Fruit fly (Drosophila melanogaster) whole organism, embryonic: ENCODE results near the gene GABPI.

Source experiments
- Adf1 ChIP-seq: fragments of 200-800 bp; sonication (Bioruptor generic); IDR thresholded peaks from 2 replicates; pipeline ENCODE4 v1.3.6; 2022; ENCODE audit warnings: missing biosample characterization, missing genetic modification characterization
- Awh ChIP-seq: fragments of 200-800 bp; sonication (Bioruptor generic); IDR thresholded peaks from 2 replicates; pipeline ENCODE4, ENCODE4 v1.3.6; 2022; ENCODE audit warnings: missing biosample characterization, missing genetic modification characterization
- BtbVII ChIP-seq: fragments of 200-800 bp; sonication (Bioruptor generic); optimal IDR thresholded peaks from 3 replicates; lab custom pipeline; 2017; ENCODE audit warnings: missing biosample characterization, mild to moderate bottlenecking, missing genetic modification characterization
- C15 ChIP-seq: fragments of 200-800 bp; sonication (Bioruptor generic); IDR thresholded peaks from 3 replicates; pipeline ENCODE4 v1.3.6; 2022; ENCODE audit warnings: missing biosample characterization, missing genetic modification characterization
- CG10979 ChIP-seq: fragments of 200-800 bp; sonication (Bioruptor generic); optimal IDR thresholded peaks from 2 replicates; lab custom pipeline; 2018; ENCODE audit warnings: missing biosample characterization, mild to moderate bottlenecking, missing genetic modification characterization, moderate library complexity
- CG11093 ChIP-seq: fragments of 200-800 bp; sonication (Bioruptor generic); IDR thresholded peaks from 3 replicates; pipeline ENCODE4 v1.3.6; 2022; ENCODE audit warnings: missing biosample characterization, missing genetic modification characterization
- CG11247 ChIP-seq: fragments of 200-800 bp; sonication (Bioruptor generic); IDR thresholded peaks from 2 replicates; pipeline ENCODE4 v1.3.6; 2022; ENCODE audit warnings: missing biosample characterization, missing genetic modification characterization
- CG11560 ChIP-seq: fragments of 200-800 bp; sonication (Bioruptor generic); IDR thresholded peaks from 3 replicates; pipeline ENCODE4 v1.3.6; 2022; ENCODE audit warnings: missing biosample characterization, missing genetic modification characterization
- CG12942 ChIP-seq: fragments of 200-800 bp; sonication (Bioruptor generic); optimal IDR thresholded peaks from 3 replicates; lab custom pipeline; 2016; ENCODE audit warnings: missing biosample characterization, missing genetic modification characterization
- CG13296 ChIP-seq: fragments of 200-800 bp; sonication (Bioruptor generic); optimal IDR thresholded peaks from 3 replicates; lab custom pipeline; 2018; ENCODE audit warnings: missing biosample characterization, mild to moderate bottlenecking, missing genetic modification characterization
- CG15479 ChIP-seq: fragments of 200-800 bp; sonication (Bioruptor generic); optimal IDR thresholded peaks from 3 replicates; lab custom pipeline; 2019; ENCODE audit warnings: missing biosample characterization, mild to moderate bottlenecking, missing genetic modification characterization, moderate library complexity
- CG4282 ChIP-seq: fragments of 200-800 bp; sonication (Bioruptor generic); optimal IDR thresholded peaks from 2 replicates; lab custom pipeline; 2016; ENCODE audit warnings: missing biosample characterization, missing genetic modification characterization
- CG4730 ChIP-seq: fragments of 200-800 bp; sonication (Bioruptor generic); IDR thresholded peaks from 2 replicates; pipeline ENCODE4 v1.3.6; 2022; ENCODE audit warnings: missing biosample characterization, missing genetic modification characterization
- CG9727 ChIP-seq: fragments of 200-800 bp; sonication (Bioruptor generic); optimal IDR thresholded peaks from 3 replicates; lab custom pipeline; 2017; ENCODE audit warnings: missing biosample characterization, mild to moderate bottlenecking, missing genetic modification characterization
- CG9797 ChIP-seq: fragments of 200-800 bp; sonication (Bioruptor generic); optimal IDR thresholded peaks from 3 replicates; lab custom pipeline; 2018; ENCODE audit warnings: missing biosample characterization, mild to moderate bottlenecking, missing genetic modification characterization
- CkIIα-i1 ChIP-seq: fragments of 200-800 bp; sonication (Bioruptor generic); IDR thresholded peaks from 2 replicates; pipeline ENCODE4 v1.3.6; 2022; ENCODE audit warnings: missing biosample characterization, missing genetic modification characterization
- D19A ChIP-seq: fragments of 200-800 bp; optimal IDR thresholded peaks from 3 replicates; lab custom pipeline; 2019; ENCODE audit warnings: missing biosample characterization, mild to moderate bottlenecking, missing genetic modification characterization, moderate library complexity
- D19B ChIP-seq: fragments of 200-800 bp; sonication (Bioruptor generic); optimal IDR thresholded peaks from 2 replicates; lab custom pipeline; 2017; ENCODE audit warnings: missing biosample characterization, mild to moderate bottlenecking, missing genetic modification characterization
- Dad ChIP-seq: fragments of 200-800 bp; sonication (Bioruptor generic); optimal IDR thresholded peaks from 3 replicates; lab custom pipeline; 2016; ENCODE audit warnings: missing biosample characterization, missing genetic modification characterization
- Doc3 ChIP-seq: fragments of 200-800 bp; sonication (Bioruptor generic); IDR thresholded peaks from 3 replicates; pipeline ENCODE4 v1.3.6; 2022; ENCODE audit warnings: missing biosample characterization, missing genetic modification characterization; ENCODE audit not compliant: partially characterized antibody
- Eip74EF ChIP-seq, 2 experiments: fragments of 200-800 bp in 1 of 2; fragments of >200 bp in 1 of 2; sonication (Bioruptor generic) in 1 of 2; optimal IDR thresholded peaks; 2 replicates each; lab custom pipeline; 2017 to 2019; ENCODE audit warnings: missing biosample characterization in 2 of 2, missing genetic modification characterization in 2 of 2, mild to moderate bottlenecking in 1 of 2, moderate library complexity in 1 of 2
- HLH54F ChIP-seq: fragments of 200-800 bp; sonication (Bioruptor generic); optimal IDR thresholded peaks from 3 replicates; lab custom pipeline; 2016; ENCODE audit warnings: missing biosample characterization, missing genetic modification characterization
- Hmr ChIP-seq: fragments of 200-800 bp; sonication (Bioruptor generic); optimal IDR thresholded peaks from 3 replicates; lab custom pipeline; 2017; ENCODE audit warnings: mild to moderate bottlenecking, missing biosample characterization, missing genetic modification reagents, missing genetic modification characterization
- Hr51 ChIP-seq, 2 experiments: fragments of 200-800 bp; sonication (Bioruptor generic); optimal IDR thresholded peaks; 2 replicates in 1 of 2; 3 replicates in 1 of 2; lab custom pipeline; 2016 to 2018; ENCODE audit warnings: missing biosample characterization in 2 of 2, missing genetic modification characterization in 2 of 2, mild to moderate bottlenecking in 1 of 2, moderate library complexity in 1 of 2
- Jarid2 ChIP-seq: fragments of 200-800 bp; sonication (Bioruptor generic); optimal IDR thresholded peaks from 3 replicates; lab custom pipeline; 2017; ENCODE audit warnings: mild to moderate bottlenecking, missing biosample characterization, missing genetic modification reagents, missing genetic modification characterization
- Kr ChIP-seq: fragments of 200-800 bp; sonication (Bioruptor generic); optimal IDR thresholded peaks from 2 replicates; lab custom pipeline; 2017; ENCODE audit warnings: missing biosample characterization, mild to moderate bottlenecking, missing genetic modification characterization
- Mrtf ChIP-seq: fragments of 200-800 bp; sonication (Bioruptor generic); IDR thresholded peaks from 3 replicates; pipeline ENCODE4 v1.3.6; 2022; ENCODE audit warnings: missing biosample characterization, missing genetic modification characterization
- NC2α ChIP-seq: fragments of 200-800 bp; sonication (Bioruptor generic); optimal IDR thresholded peaks from 2 replicates; lab custom pipeline; 2016; ENCODE audit warnings: missing biosample characterization, missing genetic modification characterization
- NC2β ChIP-seq: fragments of 200-800 bp; sonication (Bioruptor generic); optimal IDR thresholded peaks from 2 replicates; lab custom pipeline; 2016; ENCODE audit warnings: missing biosample characterization, missing genetic modification characterization
- NfI ChIP-seq: fragments of 200-800 bp; sonication (Bioruptor generic); optimal IDR thresholded peaks from 3 replicates; lab custom pipeline; 2018; ENCODE audit warnings: missing biosample characterization, mild to moderate bottlenecking, missing genetic modification characterization, moderate library complexity
- Rx ChIP-seq: fragments of 200-800 bp; sonication (Bioruptor generic); IDR thresholded peaks from 2 replicates; pipeline ENCODE4 v1.3.6; 2022; ENCODE audit warnings: missing biosample characterization, missing genetic modification characterization
- Scr ChIP-seq: fragments of 200-800 bp; sonication (Bioruptor generic); IDR thresholded peaks from 2 replicates; pipeline ENCODE4 v1.3.6; 2022; ENCODE audit warnings: missing biosample characterization, missing genetic modification characterization; ENCODE audit not compliant: partially characterized antibody
- Six4 ChIP-seq: fragments of 200-800 bp; sonication (Bioruptor generic); optimal IDR thresholded peaks from 2 replicates; lab custom pipeline; 2016; ENCODE audit warnings: missing biosample characterization, missing genetic modification characterization
- ara ChIP-seq: fragments of 200-800 bp; sonication (Bioruptor generic); IDR thresholded peaks from 2 replicates; pipeline ENCODE4 v1.3.6; 2022; ENCODE audit warnings: missing biosample characterization, missing genetic modification characterization
- chm ChIP-seq: fragments of 200-800 bp; sonication (Bioruptor generic); IDR thresholded peaks from 2 replicates; pipeline ENCODE4 v1.3.6; 2022; ENCODE audit warnings: missing biosample characterization, missing genetic modification characterization
- chn ChIP-seq: fragments of 200-800 bp; sonication (Bioruptor generic); optimal IDR thresholded peaks from 2 replicates; lab custom pipeline; 2016; ENCODE audit warnings: missing biosample characterization, missing genetic modification characterization
- dati ChIP-seq: fragments of 200-800 bp; sonication (Bioruptor generic); IDR thresholded peaks from 2 replicates; pipeline ENCODE4 v1.3.6; 2022; ENCODE audit warnings: missing biosample characterization, missing genetic modification characterization
- dpn ChIP-seq, 2 experiments: fragments of 200-800 bp; sonication (Bioruptor generic); optimal IDR thresholded peaks; 3 replicates each; lab custom pipeline; 2016; ENCODE audit warnings: missing biosample characterization in 2 of 2, missing genetic modification characterization in 2 of 2
- fru ChIP-seq: fragments of >200 bp; optimal IDR thresholded peaks from 2 replicates; lab custom pipeline; 2017
- kah ChIP-seq: fragments of 200-800 bp; sonication (Bioruptor generic); optimal IDR thresholded peaks from 2 replicates; lab custom pipeline; 2018; ENCODE audit warnings: missing biosample characterization, mild to moderate bottlenecking, missing genetic modification characterization
- lov ChIP-seq, 2 experiments: fragments of 200-800 bp in 1 of 2; fragments of >200 bp in 1 of 2; sonication (Bioruptor generic) in 1 of 2; IDR thresholded peaks in 1 of 2; optimal IDR thresholded peaks in 1 of 2; 2 replicates in 1 of 2; 3 replicates in 1 of 2; pipeline versions ENCODE4 v1.3.6 to Lab custom; 2017 to 2022; ENCODE audit warnings: missing biosample characterization in 1 of 2, missing genetic modification characterization in 1 of 2
- mirr ChIP-seq: fragments of 200-800 bp; sonication (Bioruptor generic); optimal IDR thresholded peaks from 3 replicates; lab custom pipeline; 2018; ENCODE audit warnings: missing biosample characterization, mild to moderate bottlenecking, missing genetic modification characterization
- pfk ChIP-seq: fragments of 200-800 bp; sonication (Bioruptor generic); optimal IDR thresholded peaks from 2 replicates; lab custom pipeline; 2018; ENCODE audit warnings: missing biosample characterization, mild to moderate bottlenecking, missing genetic modification characterization, moderate library complexity
- sd ChIP-seq: fragments of 200-800 bp; sonication (Bioruptor generic); optimal IDR thresholded peaks from 3 replicates; lab custom pipeline; 2018; ENCODE audit warnings: missing biosample characterization, mild to moderate bottlenecking, missing genetic modification characterization, moderate library complexity
- shn ChIP-seq: fragments of 200-800 bp; sonication (Bioruptor generic); optimal IDR thresholded peaks from 3 replicates; lab custom pipeline; 2016; ENCODE audit warnings: missing biosample characterization, missing genetic modification characterization
- slp2 ChIP-seq: fragments of 200-800 bp; sonication (Bioruptor generic); optimal IDR thresholded peaks from 2 replicates; lab custom pipeline; 2016; ENCODE audit warnings: missing biosample characterization, missing genetic modification characterization
- sug ChIP-seq: fragments of 200-800 bp; optimal IDR thresholded peaks from 2 replicates; lab custom pipeline; 2019; ENCODE audit warnings: missing biosample characterization, mild to moderate bottlenecking, missing genetic modification characterization, moderate library complexity
- wek ChIP-seq: fragments of 200-800 bp; sonication (Bioruptor generic); optimal IDR thresholded peaks from 3 replicates; lab custom pipeline; 2018; ENCODE audit warnings: missing biosample characterization, mild to moderate bottlenecking, missing genetic modification characterization, moderate library complexity
- zen2 ChIP-seq: fragments of 200-800 bp; sonication (Bioruptor generic); IDR thresholded peaks from 3 replicates; pipeline ENCODE4 v1.3.6; 2022; ENCODE audit warnings: missing biosample characterization, missing genetic modification characterization; ENCODE audit not compliant: partially characterized antibody
- zfh1 ChIP-seq: fragments of 200-800 bp; sonication (Bioruptor generic); IDR thresholded peaks from 3 replicates; pipeline ENCODE4 v1.3.6; 2022; ENCODE audit warnings: missing biosample characterization, missing genetic modification characterization

The GABPI gene

DNA sequence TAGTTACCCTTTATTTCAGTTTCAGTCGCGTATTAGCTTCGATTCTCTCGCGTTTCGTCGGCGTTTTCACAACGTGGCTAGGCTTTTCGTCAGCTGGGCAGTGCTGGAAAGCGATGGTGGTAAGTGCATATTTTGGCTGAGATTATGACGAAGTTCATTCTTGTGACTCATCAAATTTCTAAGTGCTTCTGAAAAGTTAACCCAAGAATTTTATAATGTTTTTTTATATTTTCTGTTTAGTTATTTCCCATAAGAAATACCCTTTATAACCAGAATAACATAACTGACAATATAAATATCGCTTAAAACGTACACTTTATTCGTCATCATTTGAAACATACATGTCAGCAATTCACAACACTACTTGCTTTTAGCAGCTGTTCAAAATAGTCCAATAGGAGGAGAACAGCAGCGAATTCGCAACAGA lies 6.8 kb downstream of the GABPI start, which contains the start of the genes CG17260 and SerRS (continued):
- peak; percentile 88 for TF ChIP-seq Dad (GFP tag; lab: Kevin White, UChicago)
- TF ChIP-seq chm (GFP tag; lab: Robert Waterston, UW): peak; percentile 36; the same call in 1 of the 2 replicates
- peak; percentile 91 for TF ChIP-seq zfh1 (GFP tag; lab: Robert Waterston, UW)
- TF ChIP-seq HLH54F (GFP tag; lab: Kevin White, UChicago): peak; percentile 97
- TF ChIP-seq CG9797 (GFP tag; lab: Kevin White, UChicago): peak; percentile 17
- TF ChIP-seq chn (GFP tag; lab: Kevin White, UChicago): peak; percentile 95
- TF ChIP-seq fru (lab: Kevin White, UChicago): no peak
- TF ChIP-seq dpn (GFP tag; optimal IDR thresholded peaks at IDR 0.05; lab: Kevin White, UChicago): peak; percentile 95 to 96
- peak; percentile 88 for TF ChIP-seq Mrtf
- TF ChIP-seq BtbVII (GFP tag; lab: Kevin White, UChicago): peak; percentile 76
- TF ChIP-seq CG10979: peak; percentile 87
- TF ChIP-seq D19B (GFP tag; lab: Kevin White, UChicago): peak; percentile 80
- TF ChIP-seq lov (optimal IDR thresholded peaks at IDR 0.05; lab: Kevin White, UChicago): no peak
- 0 out of 3 replicates have a peak, but pooled peaks have one; percentile 35 for TF ChIP-seq lov (GFP tag; IDR thresholded peaks at IDR 0.05; lab: Robert Waterston, UW)
- TF ChIP-seq CG13296 (GFP tag; lab: Kevin White, UChicago): peak; percentile 90
- peak; percentile 93 for TF ChIP-seq sd (tag; lab: Kevin White, UChicago)
- peak; percentile 91 for TF ChIP-seq CG4730
- TF ChIP-seq NC2β (GFP tag; lab: Kevin White, UChicago): peak; percentile 86
- peak; percentile 93 for TF ChIP-seq shn (GFP tag; lab: Kevin White, UChicago)
- TF ChIP-seq Eip74EF (GFP tag; optimal IDR thresholded peaks at IDR 0.05; lab: Kevin White, UChicago): no peak
- TF ChIP-seq C15 (GFP tag; lab: Robert Waterston, UW): peak; percentile 79; the same call in 2 of the 3 replicates
- peak; percentile 92 for TF ChIP-seq Hmr (GFP tag; lab: Kevin White, UChicago)
- no peak for TF ChIP-seq Kr (GFP tag; lab: Kevin White, UChicago)
- peak; percentile 93 for TF ChIP-seq NfI (GFP tag; lab: Kevin White, UChicago)
- TF ChIP-seq CG12942: peak; percentile 92
- TF ChIP-seq Six4 (GFP tag; lab: Kevin White, UChicago): peak; percentile 88
- TF ChIP-seq Awh (GFP tag; lab: Robert Waterston, UW): peak; percentile 83
- peak; percentile 61 for TF ChIP-seq Jarid2
- no peak for TF ChIP-seq D19A (tag; lab: Kevin White, UChicago)
- TF ChIP-seq slp2 (GFP tag; lab: Kevin White, UChicago): peak; percentile 91
- peak; percentile 67 for TF ChIP-seq Scr
- peak; percentile 29 for TF ChIP-seq pfk (GFP tag; lab: Kevin White, UChicago)
- peak; percentile 92 for TF ChIP-seq sug (tag; lab: Kevin White, UChicago)
- peak; percentile 54 for TF ChIP-seq CG4282 (GFP tag; lab: Kevin White, UChicago)
- TF ChIP-seq NC2α (GFP tag; lab: Kevin White, UChicago): peak; percentile 73
- TF ChIP-seq CG11093 (GFP tag; lab: Robert Waterston, UW): peak; percentile 91
- peak; percentile 69 for TF ChIP-seq kah
- TF ChIP-seq ara: peak; percentile 86
- no peak for TF ChIP-seq CkIIα-i1
- peak; percentile 85 for TF ChIP-seq Rx (GFP tag; lab: Robert Waterston, UW)
- no peak for TF ChIP-seq wek (GFP tag; lab: Kevin White, UChicago)
- TF ChIP-seq CG11560 (tag; lab: Robert Waterston, UW): peak; percentile 86
- TF ChIP-seq Doc3 (GFP tag; lab: Robert Waterston, UW): no peak
- peak; percentile 67 for TF ChIP-seq Adf1
- peak in 1 of 2 experiments; percentile 88 for TF ChIP-seq Hr51 (GFP tag; optimal IDR thresholded peaks at IDR 0.05; lab: Kevin White, UChicago)
- TF ChIP-seq CG11247 (GFP tag; lab: Robert Waterston, UW): peak; percentile 88
- TF ChIP-seq dati (GFP tag; lab: Robert Waterston, UW): no peak
- TF ChIP-seq mirr (GFP tag; lab: Kevin White, UChicago): peak; percentile 76
- TF ChIP-seq CG15479 (GFP tag; lab: Kevin White, UChicago): no peak
- peak; percentile 86 for TF ChIP-seq CG9727 (GFP tag; lab: Kevin White, UChicago)
- TF ChIP-seq zen2 (GFP tag; lab: Robert Waterston, UW): no peak; the same call in 2 of the 3 replicates
